Worm (Caenorhabditis elegans): ENCODE results near the gene nhr-7.

DNA sequence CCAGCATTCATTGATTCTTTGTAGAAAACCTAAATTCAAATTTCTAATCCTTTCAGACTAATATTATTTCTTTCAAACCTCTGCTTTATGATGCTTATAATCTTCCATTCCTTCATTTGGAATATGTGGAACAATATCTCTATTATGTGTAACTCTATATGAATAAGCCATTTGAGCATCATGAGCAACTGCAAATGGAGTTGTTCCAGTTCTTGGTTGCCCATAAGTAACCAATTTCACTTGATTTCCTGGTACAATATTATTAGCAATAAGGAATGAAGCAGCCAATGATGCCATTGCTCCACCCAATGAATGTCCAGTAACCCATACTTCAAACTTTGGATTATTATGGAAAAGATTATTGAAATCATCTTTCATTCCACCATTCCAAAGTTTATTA, 33.8 kb upstream of the nhr-7 start:
- TF ChIP-seq scrt-1 (GFP tag; IDR thresholded peaks at IDR 0.05): no peak
- TF ChIP-seq ama-1 (optimal IDR thresholded peaks at IDR 0.05): no peak
- no peak for TF ChIP-seq sea-1 (GFP tag; conservative IDR thresholded peaks at IDR 0.05)
- no peak for TF ChIP-seq pes-1 (GFP tag; IDR thresholded peaks at IDR 0.05)
- no peak for TF ChIP-seq tra-4 (tag; optimal IDR thresholded peaks at IDR 0.05)
- no peak for TF ChIP-seq hmg-4 (GFP tag; optimal IDR thresholded peaks at IDR 0.05)
- TF ChIP-seq flt-1 (GFP tag; IDR thresholded peaks at IDR 0.05): no peak
- no peak for TF ChIP-seq aly-1 (tag; optimal IDR thresholded peaks at IDR 0.05)
- no peak for TF ChIP-seq F13C5.2 (tag; optimal IDR thresholded peaks at IDR 0.05)
- no peak for TF ChIP-seq ets-7 (tag; optimal IDR thresholded peaks at IDR 0.05)

Measured in whole organism, early embryonic.